Fruit fly (Drosophila melanogaster) whole organism, embryonic: Measurements from ENCODE around the gene Sf3b2.

Experiments used
- ATbp ChIP-seq: fragments of 200-800 bp; sonication (Bioruptor generic); optimal IDR thresholded peaks from 2 replicates; lab custom pipeline; 2017; ENCODE audit warnings: missing biosample characterization, mild to moderate bottlenecking, missing genetic modification characterization, missing genetic modification reagents
- CG10209 ChIP-seq: fragments of 200-800 bp; sonication (Bioruptor generic); optimal IDR thresholded peaks from 3 replicates; lab custom pipeline; 2017; ENCODE audit warnings: missing biosample characterization, mild to moderate bottlenecking, missing genetic modification characterization, missing genetic modification reagents
- CG10366 ChIP-seq: fragments of 200-800 bp; sonication (Bioruptor generic); IDR thresholded peaks from 2 replicates; pipeline ENCODE4 v1.3.6; 2022; ENCODE audit warnings: missing biosample characterization, missing genetic modification characterization
- CG11456 ChIP-seq: fragments of 200-800 bp; sonication (Bioruptor generic); IDR thresholded peaks from 3 replicates; pipeline ENCODE4 v1.3.6; 2022; ENCODE audit warnings: missing biosample characterization, missing genetic modification characterization
- CG11504 ChIP-seq: fragments of 200-800 bp; sonication (Bioruptor generic); optimal IDR thresholded peaks from 3 replicates; lab custom pipeline; 2019; ENCODE audit warnings: missing biosample characterization, mild to moderate bottlenecking, missing genetic modification characterization, moderate library complexity
- CG12659 ChIP-seq: fragments of 200-800 bp; sonication (Bioruptor generic); optimal IDR thresholded peaks from 3 replicates; lab custom pipeline; 2017; ENCODE audit warnings: mild to moderate bottlenecking, missing biosample characterization, missing genetic modification reagents, missing genetic modification characterization
- CG13894 ChIP-seq: fragments of 200-800 bp; sonication (Bioruptor generic); optimal IDR thresholded peaks from 3 replicates; lab custom pipeline; 2018; ENCODE audit warnings: missing biosample characterization, mild to moderate bottlenecking, missing genetic modification characterization, moderate library complexity
- CG14014 ChIP-seq: fragments of 200-800 bp; sonication (Bioruptor generic); IDR thresholded peaks from 2 replicates; pipeline ENCODE4 v1.3.6; 2022; ENCODE audit warnings: missing biosample characterization, missing genetic modification characterization
- CG14965 ChIP-seq: fragments of 200-800 bp; sonication (Bioruptor generic); optimal IDR thresholded peaks from 2 replicates; lab custom pipeline; 2016; ENCODE audit warnings: missing biosample characterization, missing genetic modification characterization, borderline replicate concordance
- CG1647 ChIP-seq: fragments of 200-800 bp; sonication (Bioruptor generic); optimal IDR thresholded peaks from 3 replicates; lab custom pipeline; 2016; ENCODE audit warnings: missing biosample characterization, missing genetic modification characterization
- CG17359 ChIP-seq: fragments of 200-800 bp; sonication (Bioruptor generic); optimal IDR thresholded peaks from 3 replicates; lab custom pipeline; 2018; ENCODE audit warnings: missing biosample characterization, mild to moderate bottlenecking, missing genetic modification characterization, moderate library complexity
- CG17385 ChIP-seq: fragments of 200-800 bp; sonication (Bioruptor generic); optimal IDR thresholded peaks from 3 replicates; lab custom pipeline; 2018; ENCODE audit warnings: missing biosample characterization, mild to moderate bottlenecking, missing genetic modification characterization
- CG17829 ChIP-seq: fragments of 200-800 bp; optimal IDR thresholded peaks from 2 replicates; lab custom pipeline; 2019; ENCODE audit warnings: missing biosample characterization, mild to moderate bottlenecking, missing genetic modification characterization, moderate library complexity
- CG18011 ChIP-seq: fragments of 200-800 bp; sonication (Bioruptor generic); optimal IDR thresholded peaks from 2 replicates; lab custom pipeline; 2017; ENCODE audit warnings: missing biosample characterization, missing genetic modification characterization, mild to moderate bottlenecking, moderate library complexity, missing genotype
- CG2129 ChIP-seq: fragments of 200-800 bp; sonication (Bioruptor generic); IDR thresholded peaks from 2 replicates; pipeline ENCODE4 v1.3.6; 2022; ENCODE audit warnings: missing biosample characterization, missing genetic modification characterization; ENCODE audit not compliant: partially characterized antibody
- CG2199 ChIP-seq: fragments of 200-800 bp; sonication (Bioruptor generic); IDR thresholded peaks from 3 replicates; pipeline ENCODE4 v1.3.6; 2022; ENCODE audit warnings: missing biosample characterization, missing genetic modification characterization
- CG2678 ChIP-seq: fragments of 200-800 bp; sonication (Bioruptor generic); optimal IDR thresholded peaks from 3 replicates; lab custom pipeline; 2019; ENCODE audit warnings: missing biosample characterization, mild to moderate bottlenecking, missing genetic modification characterization, moderate library complexity
- CG2889 ChIP-seq: fragments of 200-800 bp; sonication (Bioruptor generic); IDR thresholded peaks from 3 replicates; pipeline ENCODE4 v1.3.6; 2022; ENCODE audit warnings: missing biosample characterization, missing genetic modification characterization
- CG30403 ChIP-seq: fragments of 200-800 bp; sonication (Bioruptor generic); optimal IDR thresholded peaks from 3 replicates; lab custom pipeline; 2016; ENCODE audit warnings: missing biosample characterization, missing genetic modification characterization
- CG4730 ChIP-seq: fragments of 200-800 bp; sonication (Bioruptor generic); IDR thresholded peaks from 2 replicates; pipeline ENCODE4 v1.3.6; 2022; ENCODE audit warnings: missing biosample characterization, missing genetic modification characterization
- CG6175 ChIP-seq: fragments of 200-800 bp; sonication (Bioruptor generic); IDR thresholded peaks from 3 replicates; pipeline ENCODE4 v1.3.6; 2022; ENCODE audit warnings: missing biosample characterization, missing genetic modification characterization
- CG6683 ChIP-seq: fragments of 200-800 bp; sonication (Bioruptor generic); optimal IDR thresholded peaks from 2 replicates; lab custom pipeline; 2017; ENCODE audit warnings: missing biosample characterization, mild to moderate bottlenecking, missing genetic modification characterization, missing genetic modification reagents
- CG6813 ChIP-seq: fragments of 200-800 bp; sonication (Bioruptor generic); optimal IDR thresholded peaks from 2 replicates; lab custom pipeline; 2017; ENCODE audit warnings: missing biosample characterization, missing genetic modification characterization, mild to moderate bottlenecking, moderate library complexity, missing genetic modification reagents
- CG7271 ChIP-seq: fragments of 200-800 bp; sonication (Bioruptor generic); optimal IDR thresholded peaks from 2 replicates; lab custom pipeline; 2018; ENCODE audit warnings: missing biosample characterization, mild to moderate bottlenecking, missing genetic modification characterization, moderate library complexity
- CG8089 ChIP-seq: fragments of 200-800 bp; sonication (Bioruptor generic); optimal IDR thresholded peaks from 3 replicates; lab custom pipeline; 2016; ENCODE audit warnings: missing biosample characterization, missing genetic modification characterization
- CrebB ChIP-seq: fragments of 200-800 bp; sonication (Bioruptor generic); optimal IDR thresholded peaks from 3 replicates; lab custom pipeline; 2018; ENCODE audit warnings: missing biosample characterization, mild to moderate bottlenecking, missing genetic modification characterization
- Deaf1 ChIP-seq: fragments of 200-800 bp; optimal IDR thresholded peaks from 3 replicates; lab custom pipeline; 2019; ENCODE audit warnings: missing biosample characterization, mild to moderate bottlenecking, missing genetic modification characterization, moderate library complexity
- Dip3 ChIP-seq: fragments of 200-800 bp; sonication (Bioruptor generic); optimal IDR thresholded peaks from 3 replicates; lab custom pipeline; 2016; ENCODE audit warnings: missing biosample characterization, missing genetic modification characterization
- HLH54F ChIP-seq: fragments of 200-800 bp; sonication (Bioruptor generic); optimal IDR thresholded peaks from 3 replicates; lab custom pipeline; 2016; ENCODE audit warnings: missing biosample characterization, missing genetic modification characterization
- Kr ChIP-seq: fragments of 200-800 bp; sonication (Bioruptor generic); optimal IDR thresholded peaks from 2 replicates; lab custom pipeline; 2017; ENCODE audit warnings: missing biosample characterization, mild to moderate bottlenecking, missing genetic modification characterization
- Rx ChIP-seq: fragments of 200-800 bp; sonication (Bioruptor generic); IDR thresholded peaks from 2 replicates; pipeline ENCODE4 v1.3.6; 2022; ENCODE audit warnings: missing biosample characterization, missing genetic modification characterization
- Trl ChIP-seq, 3 experiments: fragments of >200 bp in 2 of 3; fragments of 200-800 bp in 1 of 3; sonication (Bioruptor generic) in 1 of 3; optimal IDR thresholded peaks; 2 replicates in 1 of 3; 3 replicates in 2 of 3; lab custom pipeline; 2016 to 2017; ENCODE audit warnings: missing biosample characterization in 1 of 3, missing genetic modification characterization in 1 of 3
- az2 ChIP-seq: fragments of 200-800 bp; sonication (Bioruptor generic); optimal IDR thresholded peaks from 3 replicates; lab custom pipeline; 2016; ENCODE audit warnings: missing biosample characterization, missing genetic modification characterization
- bcd ChIP-seq: fragments of 200-800 bp; sonication (Bioruptor generic); optimal IDR thresholded peaks from 2 replicates; lab custom pipeline; 2017; ENCODE audit warnings: missing biosample characterization, mild to moderate bottlenecking, missing genetic modification characterization
- bigmax ChIP-seq: fragments of 200-800 bp; sonication (Bioruptor generic); optimal IDR thresholded peaks from 2 replicates; lab custom pipeline; 2018; ENCODE audit warnings: missing biosample characterization, mild to moderate bottlenecking, missing genetic modification characterization
- cato ChIP-seq: fragments of 200-800 bp; sonication (Bioruptor generic); optimal IDR thresholded peaks from 2 replicates; lab custom pipeline; 2016; ENCODE audit warnings: missing biosample characterization, missing genetic modification characterization, borderline replicate concordance
- chif ChIP-seq, 2 experiments: fragments of 200-800 bp; sonication (Bioruptor generic); optimal IDR thresholded peaks; 3 replicates each; lab custom pipeline; 2016; ENCODE audit warnings: missing biosample characterization in 2 of 2, missing genetic modification characterization in 2 of 2
- ci ChIP-seq: fragments of 200-800 bp; sonication (Bioruptor generic); IDR thresholded peaks from 3 replicates; pipeline ENCODE4 v1.3.6; 2022; ENCODE audit warnings: missing biosample characterization, missing genetic modification characterization
- dpn ChIP-seq, 2 experiments: fragments of 200-800 bp; sonication (Bioruptor generic); optimal IDR thresholded peaks; 3 replicates each; lab custom pipeline; 2016; ENCODE audit warnings: missing biosample characterization in 2 of 2, missing genetic modification characterization in 2 of 2
- lmd ChIP-seq: fragments of 200-800 bp; sonication (Bioruptor generic); IDR thresholded peaks from 2 replicates; pipeline ENCODE4 v1.3.6; 2022; ENCODE audit warnings: missing biosample characterization, missing genetic modification characterization
- nom ChIP-seq: fragments of 200-800 bp; sonication (Bioruptor generic); optimal IDR thresholded peaks from 2 replicates; lab custom pipeline; 2017; ENCODE audit warnings: missing biosample characterization, missing genetic modification characterization, mild to moderate bottlenecking, moderate library complexity, missing genetic modification reagents
- prd ChIP-seq, 3 experiments: fragments of >200 bp in 2 of 3; fragments of 200-800 bp in 1 of 3; sonication (Bioruptor generic) in 1 of 3; optimal IDR thresholded peaks in 2 of 3; IDR thresholded peaks in 1 of 3; 2 replicates in 2 of 3; 3 replicates in 1 of 3; pipeline versions ENCODE4 v1.3.6 to Lab custom; 2017 to 2022; ENCODE audit warnings: missing biosample characterization in 1 of 3, missing genetic modification characterization in 1 of 3
- ranshi ChIP-seq: fragments of 200-800 bp; sonication (Bioruptor generic); IDR thresholded peaks from 2 replicates; pipeline ENCODE4 v1.3.6; 2022; ENCODE audit warnings: missing biosample characterization, missing genetic modification characterization
- sob ChIP-seq: fragments of 200-800 bp; sonication (Bioruptor generic); IDR thresholded peaks from 2 replicates; pipeline ENCODE4 v1.3.6; 2022; ENCODE audit warnings: missing biosample characterization, missing genetic modification characterization
- tna ChIP-seq: fragments of 200-800 bp; sonication (Bioruptor generic); IDR thresholded peaks from 2 replicates; pipeline ENCODE4 v1.3.6; 2022; ENCODE audit warnings: missing biosample characterization, missing genetic modification characterization; ENCODE audit not compliant: partially characterized antibody
- vvl ChIP-seq: fragments of 200-800 bp; sonication (Bioruptor generic); IDR thresholded peaks from 2 replicates; pipeline ENCODE4 v1.3.6; 2022; ENCODE audit warnings: missing biosample characterization, missing genetic modification characterization
- zfh1 ChIP-seq: fragments of 200-800 bp; sonication (Bioruptor generic); IDR thresholded peaks from 3 replicates; pipeline ENCODE4 v1.3.6; 2022; ENCODE audit warnings: missing biosample characterization, missing genetic modification characterization

The Sf3b2 gene

dm6 chr2L:3058772-3059623 is 30.0 kb upstream of the Sf3b2 start (continued):
- TF ChIP-seq zfh1 = peak; percentile 44; the same call in 1 of the 3 replicates
- peak; percentile 45 for TF ChIP-seq CG12659 (GFP tag; lab: Kevin White, UChicago)
- TF ChIP-seq Kr = no peak
- no peak for TF ChIP-seq CG4730 (GFP tag; lab: Robert Waterston, UW)
- no peak for TF ChIP-seq CG6683
- no peak for TF ChIP-seq CG18011
- TF ChIP-seq CG13894 = peak; percentile 96
- peak; percentile 21 for TF ChIP-seq bcd (GFP tag; lab: Kevin White, UChicago)
- TF ChIP-seq HLH54F (GFP tag; lab: Kevin White, UChicago) = peak; percentile 41
- TF ChIP-seq CG2129 (GFP tag; lab: Robert Waterston, UW) = no peak
- TF ChIP-seq chif (GFP tag; optimal IDR thresholded peaks at IDR 0.05; lab: Kevin White, UChicago) = no peak
- TF ChIP-seq CG17385 (GFP tag; lab: Kevin White, UChicago) = peak; percentile 49
- TF ChIP-seq Dip3 (GFP tag; lab: Kevin White, UChicago) = peak; percentile 69
- TF ChIP-seq sob (GFP tag; lab: Robert Waterston, UW) = peak; percentile 43; the same call in 1 of the 2 replicates
- TF ChIP-seq ci (GFP tag; lab: Robert Waterston, UW) = 0 out of 3 replicates have a peak, but pooled peaks have one; percentile 23
- peak; percentile 60 for TF ChIP-seq lmd (GFP tag; lab: Robert Waterston, UW)
- peak; percentile 37 for TF ChIP-seq CG10366 (GFP tag; lab: Robert Waterston, UW)
- no peak for TF ChIP-seq CG14014 (GFP tag; lab: Robert Waterston, UW)
- no peak for TF ChIP-seq nom (GFP tag; lab: Kevin White, UChicago)
- TF ChIP-seq Rx (GFP tag; lab: Robert Waterston, UW) = 0 out of 2 replicates have a peak, but pooled peaks have one; percentile 21
- no peak for TF ChIP-seq CG17829
- no peak for TF ChIP-seq CG6813
- TF ChIP-seq CG6175 = peak; percentile 87
- no peak for TF ChIP-seq CG14965 (GFP tag; lab: Kevin White, UChicago)
- peak; percentile 21 for TF ChIP-seq CG10209 (GFP tag; lab: Kevin White, UChicago)
- TF ChIP-seq CrebB (tag; lab: Kevin White, UChicago) = no peak
- no peak for TF ChIP-seq CG1647 (GFP tag; lab: Kevin White, UChicago)
- TF ChIP-seq ranshi (GFP tag; lab: Robert Waterston, UW) = no peak
- no peak for TF ChIP-seq CG2889 (GFP tag; lab: Robert Waterston, UW)
- peak in 1 of 2 experiments; percentile 23 for TF ChIP-seq dpn (GFP tag; optimal IDR thresholded peaks at IDR 0.05; lab: Kevin White, UChicago)
- TF ChIP-seq prd (optimal IDR thresholded peaks at IDR 0.05; lab: Kevin White, UChicago) = no peak
- TF ChIP-seq prd (GFP tag; IDR thresholded peaks at IDR 0.05; lab: Robert Waterston, UW) = peak; percentile 45; the same call in 2 of the 3 replicates
- TF ChIP-seq vvl (GFP tag; lab: Robert Waterston, UW) = peak; percentile 34; the same call in 1 of the 2 replicates
- no peak for TF ChIP-seq ATbp
- peak; percentile 25 for TF ChIP-seq Deaf1 (tag; lab: Kevin White, UChicago)
- peak; percentile 37 for TF ChIP-seq CG2678 (tag; lab: Kevin White, UChicago)
- no peak for TF ChIP-seq cato (GFP tag; lab: Kevin White, UChicago)
- no peak for TF ChIP-seq CG17359 (tag; lab: Kevin White, UChicago)
- TF ChIP-seq CG11456 (GFP tag; lab: Robert Waterston, UW) = no peak
- no peak for TF ChIP-seq CG7271
- TF ChIP-seq Trl (optimal IDR thresholded peaks at IDR 0.05; lab: Kevin White, UChicago) = peak; percentile 27 to 32
- no peak for TF ChIP-seq Trl (GFP tag; optimal IDR thresholded peaks at IDR 0.05; lab: Kevin White, UChicago)
- TF ChIP-seq CG30403 = peak; percentile 56
- peak; percentile 27 for TF ChIP-seq CG11504 (tag; lab: Kevin White, UChicago)
- TF ChIP-seq CG2199 (GFP tag; lab: Robert Waterston, UW) = no peak
- TF ChIP-seq az2 (GFP tag; lab: Kevin White, UChicago) = no peak
- no peak for TF ChIP-seq bigmax (GFP tag; lab: Kevin White, UChicago)
- TF ChIP-seq CG8089 = no peak
- TF ChIP-seq tna (GFP tag; lab: Robert Waterston, UW) = no peak
